Worm (Caenorhabditis elegans) whole organism, L4 larva: Measurements from ENCODE around the gene fipr-8.

Experiments used
- nhr-11 ChIP-seq: fragments of 150-350 bp; optimal IDR thresholded peaks from 2 replicates; lab custom pipeline; 2014; ENCODE audit warnings: missing biosample characterization, missing genetic modification characterization
- nhr-237 ChIP-seq: sonication (generic microtip); optimal IDR thresholded peaks from 2 replicates; lab custom pipeline; 2017; ENCODE audit warnings: missing biosample characterization, missing genetic modification characterization

DNA sequence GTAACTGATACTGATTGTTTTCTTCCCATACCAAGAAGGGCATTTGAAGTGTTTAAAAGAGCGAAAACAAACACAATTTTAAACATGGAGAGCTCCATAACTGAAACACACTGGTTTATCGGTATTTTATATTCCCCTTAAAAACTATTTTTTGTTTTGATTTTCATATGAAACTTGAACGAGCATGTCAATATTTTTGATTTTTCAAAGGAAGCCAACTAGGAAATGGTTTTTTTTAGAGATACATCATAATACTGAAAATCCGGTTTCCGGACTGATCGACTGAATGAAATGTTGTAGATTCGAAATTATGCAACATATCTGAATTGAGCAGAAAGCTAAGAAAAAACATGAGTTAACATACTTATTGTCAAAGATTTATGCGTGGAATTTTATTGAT is 12.4 kb downstream of the fipr-8 start, which contains the start of gene ttr-19:
- TF ChIP-seq nhr-237 = no peak
- TF ChIP-seq nhr-11 (tag; lab: Kevin White, UChicago) = no peak
